Worm (Caenorhabditis elegans) whole organism, L1 larva: ENCODE data around the gene sec-61.G.

Experiments used
- C04F5.9 ChIP-seq: sonication (generic microtip); optimal IDR thresholded peaks from 2 replicates; lab custom pipeline; 2016; ENCODE audit warnings: missing genetic modification characterization, missing compliant biosample characterization
- C16A3.4 ChIP-seq: fragments of 150-350 bp; optimal IDR thresholded peaks from 2 replicates; lab custom pipeline; 2014; ENCODE audit warnings: missing biosample characterization, missing genetic modification characterization
- F16B12.6 ChIP-seq: fragments of 150-350 bp; optimal IDR thresholded peaks from 2 replicates; lab custom pipeline; 2014; ENCODE audit warnings: missing biosample characterization, missing genetic modification characterization
- Y116A8C.19 ChIP-seq: sonication (generic microtip); optimal IDR thresholded peaks from 2 replicates; lab custom pipeline; 2016; ENCODE audit warnings: missing compliant biosample characterization, missing genetic modification characterization, borderline replicate concordance
- aha-1 ChIP-seq: fragments of 150-350 bp; optimal IDR thresholded peaks from 2 replicates; lab custom pipeline; 2014; ENCODE audit warnings: missing biosample characterization, missing genetic modification characterization
- alr-1 ChIP-seq: fragments of 200-800 bp; sonication (Bioruptor generic); optimal IDR thresholded peaks from 2 replicates; lab custom pipeline; 2018; ENCODE audit warnings: borderline replicate concordance, mild to moderate bottlenecking, missing genetic modification characterization, missing compliant biosample characterization
- blmp-1 ChIP-seq: fragments of 150-350 bp; optimal IDR thresholded peaks from 2 replicates; lab custom pipeline; 2014; ENCODE audit warnings: missing biosample characterization, missing genetic modification characterization
- ceh-8 ChIP-seq: fragments of 200-800 bp; sonication (Bioruptor generic); optimal IDR thresholded peaks from 2 replicates; lab custom pipeline; 2018; ENCODE audit warnings: mild to moderate bottlenecking, missing genetic modification characterization, moderate library complexity, missing compliant biosample characterization
- dpl-1 ChIP-seq, 3 experiments: fragments of 150-350 bp in 2 of 3; sonication (generic microtip) in 1 of 3; optimal IDR thresholded peaks; 2 replicates each; lab custom pipeline; 2014 to 2017; ENCODE audit warnings: missing biosample characterization in 3 of 3, missing genetic modification characterization in 3 of 3, missing genetic modification reagents in 3 of 3
- dsc-1 ChIP-seq: sonication (generic microtip); optimal IDR thresholded peaks from 2 replicates; lab custom pipeline; 2016; ENCODE audit warnings: mild to moderate bottlenecking, missing genetic modification characterization, missing compliant biosample characterization
- efl-3 ChIP-seq: fragments of 200-800 bp; sonication (Bioruptor generic); optimal IDR thresholded peaks from 2 replicates; lab custom pipeline; 2018; ENCODE audit warnings: mild to moderate bottlenecking, missing genetic modification characterization, missing compliant biosample characterization
- egl-13 ChIP-seq: sonication (generic microtip); optimal IDR thresholded peaks from 2 replicates; lab custom pipeline; 2016; ENCODE audit warnings: missing genotype, missing genetic modification reagents, missing genetic modification characterization, missing compliant biosample characterization
- fkh-4 ChIP-seq: sonication (generic microtip); optimal IDR thresholded peaks from 2 replicates; lab custom pipeline; 2016; ENCODE audit warnings: missing compliant biosample characterization, missing genetic modification characterization, borderline replicate concordance
- fkh-8 ChIP-seq: sonication (generic microtip); optimal IDR thresholded peaks from 2 replicates; lab custom pipeline; 2016; ENCODE audit warnings: mild to moderate bottlenecking, missing genetic modification characterization, missing compliant biosample characterization
- fos-1 ChIP-seq: fragments of 150-350 bp; optimal IDR thresholded peaks from 2 replicates; lab custom pipeline; 2014; ENCODE audit warnings: missing biosample characterization, missing genetic modification characterization
- grh-1 ChIP-seq: fragments of 200-800 bp; sonication (Bioruptor generic); IDR thresholded peaks from 2 replicates; pipeline ENCODE4 v1.3.6; 2022; ENCODE audit warnings: missing genetic modification reagents, missing genetic modification characterization, missing compliant biosample characterization
- hpl-2 ChIP-seq: fragments of 150-350 bp; optimal IDR thresholded peaks from 2 replicates; lab custom pipeline; 2014; ENCODE audit warnings: missing biosample characterization, missing genetic modification reagents, missing genetic modification characterization
- irx-1 ChIP-seq: sonication (generic microtip); optimal IDR thresholded peaks from 2 replicates; lab custom pipeline; 2016; ENCODE audit warnings: missing genetic modification characterization, missing compliant biosample characterization
- lin-14 ChIP-seq: fragments of 200-800 bp; sonication (Bioruptor generic); optimal IDR thresholded peaks from 2 replicates; lab custom pipeline; 2018; ENCODE audit warnings: mild to moderate bottlenecking, missing genetic modification characterization, moderate library complexity, missing compliant biosample characterization
- lin-15B ChIP-seq: fragments of 150-350 bp; sonication (generic microtip); optimal IDR thresholded peaks from 3 replicates; lab custom pipeline; 2014; ENCODE audit warnings: missing biosample characterization, missing genetic modification characterization
- lir-3 ChIP-seq: sonication (generic microtip); optimal IDR thresholded peaks from 2 replicates; lab custom pipeline; 2016; ENCODE audit warnings: mild to moderate bottlenecking, missing genetic modification characterization, moderate library complexity, missing compliant biosample characterization; ENCODE audit not compliant: poor library complexity
- mdl-1 ChIP-seq, 2 experiments: fragments of 150-350 bp; optimal IDR thresholded peaks; 2 replicates each; lab custom pipeline; 2014 to 2017; ENCODE audit warnings: missing biosample characterization in 2 of 2, missing genetic modification characterization in 2 of 2, inconsistent platforms in 1 of 2
- mef-2 ChIP-seq: fragments of 150-350 bp; optimal IDR thresholded peaks from 2 replicates; lab custom pipeline; 2014; ENCODE audit warnings: missing biosample characterization, missing genetic modification characterization
- nhr-11 ChIP-seq: fragments of 150-350 bp; optimal IDR thresholded peaks from 2 replicates; lab custom pipeline; 2014; ENCODE audit warnings: missing biosample characterization, missing genetic modification characterization
- nhr-20 ChIP-seq: sonication (generic microtip); optimal IDR thresholded peaks from 2 replicates; lab custom pipeline; 2016; ENCODE audit warnings: mild to moderate bottlenecking, missing genetic modification characterization, missing compliant biosample characterization
- nhr-28 ChIP-seq: fragments of 150-350 bp; optimal IDR thresholded peaks from 2 replicates; lab custom pipeline; 2014; ENCODE audit warnings: missing biosample characterization, missing genetic modification characterization
- nhr-47 ChIP-seq: sonication (generic microtip); optimal IDR thresholded peaks from 2 replicates; lab custom pipeline; 2016; ENCODE audit warnings: mild to moderate bottlenecking, missing genetic modification characterization, moderate library complexity, missing compliant biosample characterization
- nhr-71 ChIP-seq: sonication (generic microtip); optimal IDR thresholded peaks from 2 replicates; lab custom pipeline; 2016; ENCODE audit warnings: mild to moderate bottlenecking, missing genetic modification characterization, moderate library complexity, missing compliant biosample characterization
- nhr-77 ChIP-seq: fragments of 150-350 bp; optimal IDR thresholded peaks from 2 replicates; lab custom pipeline; 2014; ENCODE audit warnings: missing biosample characterization, missing genetic modification characterization
- nhr-84 ChIP-seq: sonication (generic microtip); optimal IDR thresholded peaks from 2 replicates; lab custom pipeline; 2017; ENCODE audit warnings: missing biosample characterization, missing genetic modification characterization
- nhr-85 ChIP-seq: sonication (generic microtip); peaks from one replicate; lab custom pipeline; 2016; ENCODE audit warnings: missing genetic modification characterization, inconsistent platforms, missing compliant biosample characterization
- pax-3 ChIP-seq: fragments of 200-800 bp; sonication (Bioruptor generic); optimal IDR thresholded peaks from 2 replicates; lab custom pipeline; 2018; ENCODE audit warnings: mild to moderate bottlenecking, missing genetic modification characterization, moderate library complexity, missing compliant biosample characterization
- sox-4 ChIP-seq: sonication (generic microtip); optimal IDR thresholded peaks from 2 replicates; lab custom pipeline; 2016; ENCODE audit warnings: missing genetic modification characterization, missing compliant biosample characterization
- sptf-1 ChIP-seq: fragments of 150-350 bp; optimal IDR thresholded peaks from 2 replicates; lab custom pipeline; 2014; ENCODE audit warnings: missing biosample characterization, missing genetic modification characterization
- tbx-2 ChIP-seq: sonication (generic microtip); optimal IDR thresholded peaks from 2 replicates; lab custom pipeline; 2016; ENCODE audit warnings: missing genetic modification characterization, missing compliant biosample characterization
- unc-130 ChIP-seq: fragments of 150-350 bp; optimal IDR thresholded peaks from 2 replicates; lab custom pipeline; 2017; ENCODE audit warnings: missing biosample characterization, missing genetic modification characterization, inconsistent platforms
- unc-30 ChIP-seq: sonication (generic microtip); optimal IDR thresholded peaks from 2 replicates; lab custom pipeline; 2017; ENCODE audit warnings: missing biosample characterization, missing genetic modification characterization
- zag-1 ChIP-seq: fragments of 150-350 bp; optimal IDR thresholded peaks from 2 replicates; lab custom pipeline; 2014; ENCODE audit warnings: missing biosample characterization, missing genetic modification characterization
- zip-4 ChIP-seq: fragments of 200-800 bp; sonication (Bioruptor generic); optimal IDR thresholded peaks from 2 replicates; lab custom pipeline; 2018; ENCODE audit warnings: mild to moderate bottlenecking, missing genetic modification characterization, moderate library complexity, missing compliant biosample characterization
- ztf-11 ChIP-seq, 2 experiments: sonication (generic microtip); optimal IDR thresholded peaks; 2 replicates each; lab custom pipeline; 2016 to 2017; ENCODE audit warnings: missing genetic modification characterization in 2 of 2, missing biosample characterization in 1 of 2, missing compliant biosample characterization in 1 of 2

Gene sec-61.G

DNA sequence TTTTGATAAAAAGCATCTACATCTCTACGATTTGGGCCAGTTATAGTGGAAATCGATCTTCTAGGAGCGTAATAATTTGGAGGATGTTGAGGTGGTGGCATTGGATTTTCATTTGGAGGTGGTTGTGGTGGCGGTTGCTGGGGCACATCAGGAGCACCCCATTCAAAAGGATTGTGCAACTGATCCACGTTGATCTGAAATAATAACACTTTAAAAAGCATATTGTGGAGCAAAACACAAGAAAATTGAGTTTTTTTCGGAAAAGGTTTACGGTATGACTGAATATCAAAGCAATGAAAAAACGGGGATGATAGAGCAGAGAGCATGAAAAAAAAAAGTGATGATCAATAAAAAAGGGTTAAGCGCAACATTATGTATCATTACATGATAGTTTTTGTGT lies 31.3 kb downstream of the sec-61.G start, which contains the start of gene saeg-1:
saeg-1 (minus strand) TSS at position 101 of the 400 bp plus-strand sequence.
- no peak for TF ChIP-seq sptf-1
- no peak for TF ChIP-seq unc-30
- no peak for TF ChIP-seq grh-1 (GFP tag; lab: Robert Waterston, UW)
- no peak for TF ChIP-seq nhr-85
- no peak for TF ChIP-seq fkh-8 (tag; lab: Kevin White, UChicago)

DNA sequence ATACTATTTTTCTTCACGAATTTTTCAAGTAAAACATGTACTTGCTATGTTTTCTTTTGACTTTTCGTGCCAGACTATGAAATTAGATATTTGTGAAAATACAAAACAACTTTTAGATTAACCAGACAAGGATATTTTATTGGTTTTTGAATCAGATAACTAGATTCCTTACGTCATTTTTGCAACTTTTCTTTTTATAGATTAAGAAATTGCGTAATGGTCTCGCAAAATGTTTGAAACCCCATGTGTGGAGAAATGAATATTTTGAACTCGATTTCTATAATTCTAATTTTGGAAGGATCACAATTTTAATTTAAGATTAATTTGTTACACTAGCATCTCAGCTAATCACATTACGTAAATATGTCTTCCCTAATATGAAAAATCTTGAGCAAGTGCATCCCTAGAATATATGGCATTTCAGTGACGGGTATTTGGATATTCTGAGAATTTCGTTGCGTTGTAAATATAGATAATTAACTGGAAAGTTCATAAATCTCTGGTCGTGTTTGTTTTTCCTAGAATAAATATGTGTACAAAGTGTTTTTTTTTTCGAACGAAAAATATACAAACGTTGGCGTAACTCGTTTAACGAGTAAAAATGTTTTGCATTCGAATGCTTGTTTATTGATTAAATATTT lies 34.4 kb downstream of the sec-61.G start:
- TF ChIP-seq nhr-28 (no peak), lin-14 (GFP tag; lab: Kevin White, UChicago) (peak; percentile 40), efl-3 (GFP tag; lab: Kevin White, UChicago) (no peak), zip-4 (GFP tag; lab: Kevin White, UChicago) (no peak), egl-13 (tag; lab: Kevin White, UChicago) (peak; percentile 70), C16A3.4 (no peak), dpl-1 (GFP tag; optimal IDR thresholded peaks at IDR 0.05; lab: Kevin White, UChicago) (no peak), nhr-20 (tag; lab: Kevin White, UChicago) (peak; percentile 1), fkh-4 (no peak), nhr-84 (tag; lab: Kevin White, UChicago) (no peak), aha-1 (tag; lab: Kevin White, UChicago) (no peak), nhr-11 (tag; lab: Kevin White, UChicago) (peak; percentile 9), pax-3 (tag; lab: Kevin White, UChicago) (peak; percentile 75), fos-1 (tag; lab: Kevin White, UChicago) (no peak), fkh-8 (tag; lab: Kevin White, UChicago) (peak; percentile 81), alr-1 (tag; lab: Kevin White, UChicago) (no peak), F16B12.6 (tag; lab: Kevin White, UChicago) (no peak), Y116A8C.19 (tag; lab: Kevin White, UChicago) (no peak), ztf-11 (tag; optimal IDR thresholded peaks at IDR 0.05; lab: Kevin White, UChicago) (no peak), zag-1 (tag; lab: Kevin White, UChicago) (no peak), lin-15B (tag; lab: Kevin White, UChicago) (no peak), nhr-47 (tag; lab: Kevin White, UChicago) (peak; percentile 76), irx-1 (tag; lab: Kevin White, UChicago) (no peak), nhr-71 (tag; lab: Kevin White, UChicago) (peak; percentile 71), unc-130 (tag; lab: Kevin White, UChicago) (no peak), hpl-2 (no peak), tbx-2 (no peak), dsc-1 (tag; lab: Kevin White, UChicago) (peak; percentile 99), C04F5.9 (tag; lab: Kevin White, UChicago) (no peak), blmp-1 (tag; lab: Kevin White, UChicago) (no peak), sox-4 (peak; percentile 27), mdl-1 (tag; optimal IDR thresholded peaks at IDR 0.05; lab: Kevin White, UChicago) (no peak), mef-2 (tag; lab: Kevin White, UChicago) (no peak), nhr-77 (no peak), ceh-8 (GFP tag; lab: Kevin White, UChicago) (no peak), lir-3 (tag; lab: Kevin White, UChicago) (no peak)
